Worm (Caenorhabditis elegans) whole organism, young adult: ENCODE measurements around the gene srw-118.
A peak's percentile ranks its signal among the peaks of the same experiment; 100 is the strongest.
"Not testable (repeated sequence)": the region's sequence is repeated elsewhere in the genome, so short reads cannot be mapped to it uniquely, and the experiment has no call there.

ENCODE experiments used
- B0019.2 ChIP-seq: fragments of 200-800 bp; sonication (Bioruptor generic); conservative IDR thresholded peaks from 2 replicates; pipeline ENCODE4 v1.3.6; 2022; ENCODE audit warnings: missing genetic modification reagents, missing genetic modification characterization, missing compliant biosample characterization
- C17E4.6 ChIP-seq: fragments of 200-800 bp; sonication (Bioruptor generic); IDR thresholded peaks from 2 replicates; pipeline ENCODE4 v1.3.6; 2022; ENCODE audit warnings: missing genetic modification reagents, missing genetic modification characterization, missing compliant biosample characterization
- F33H1.4 ChIP-seq: fragments of 200-800 bp; sonication (Bioruptor generic); IDR thresholded peaks from 2 replicates; pipeline ENCODE4 v1.3.6; 2022; ENCODE audit warnings: missing genetic modification reagents, missing genetic modification characterization, missing compliant biosample characterization
- F39B2.1 ChIP-seq: fragments of 200-800 bp; sonication (Bioruptor generic); IDR thresholded peaks from 2 replicates; pipeline ENCODE4 v1.3.6; 2022; ENCODE audit warnings: missing genetic modification reagents, missing genetic modification characterization, missing compliant biosample characterization
- F49E8.2 ChIP-seq: sonication (generic microtip); optimal IDR thresholded peaks from 3 replicates; lab custom pipeline; 2017; ENCODE audit warnings: missing genetic modification characterization, mild to moderate bottlenecking, missing compliant biosample characterization, antibody characterized with exemption, moderate library complexity; ENCODE audit not compliant: insufficient read depth
- F55B11.4 ChIP-seq: sonication (generic microtip); optimal IDR thresholded peaks from 2 replicates; lab custom pipeline; 2016; ENCODE audit warnings: missing compliant biosample characterization, missing genetic modification characterization, borderline replicate concordance; ENCODE audit not compliant: insufficient read depth
- F57C9.4 ChIP-seq: sonication (generic microtip); optimal IDR thresholded peaks from 2 replicates; lab custom pipeline; 2017; ENCODE audit warnings: mild to moderate bottlenecking, missing genetic modification characterization, missing compliant biosample characterization
- Y53G8AR.9 ChIP-seq: fragments of 200-800 bp; sonication (Bioruptor generic); conservative IDR thresholded peaks from 2 replicates; pipeline ENCODE4 v1.3.6; 2022; ENCODE audit warnings: missing genetic modification reagents, missing genetic modification characterization, missing compliant biosample characterization
- ama-1 ChIP-seq, 3 experiments: fragments of 150-350 bp in 1 of 3; sonication (generic microtip) in 2 of 3; optimal IDR thresholded peaks; 2 replicates each; lab custom pipeline; 2014 to 2018; ENCODE audit warnings: missing biosample characterization in 2 of 3, missing genetic modification characterization in 2 of 3, missing genetic modification reagents in 2 of 3
- aptf-2 ChIP-seq: fragments of 200-800 bp; sonication (Bioruptor generic); conservative IDR thresholded peaks from 2 replicates; pipeline ENCODE4 v1.3.6; 2022; ENCODE audit warnings: missing genetic modification reagents, missing genetic modification characterization, missing compliant biosample characterization
- atf-7 ChIP-seq: sonication (generic microtip); optimal IDR thresholded peaks from 2 replicates; lab custom pipeline; 2017; ENCODE audit warnings: mild to moderate bottlenecking, missing genetic modification characterization, missing compliant biosample characterization
- cebp-2 ChIP-seq: fragments of 200-800 bp; sonication (Bioruptor generic); IDR thresholded peaks from 2 replicates; pipeline ENCODE4 v1.3.6; 2022; ENCODE audit warnings: missing genetic modification characterization, missing compliant biosample characterization
- ceh-58 ChIP-seq: fragments of 200-800 bp; sonication (Bioruptor generic); IDR thresholded peaks from 2 replicates; pipeline ENCODE4 v1.3.6; 2022; ENCODE audit warnings: missing genetic modification characterization, missing compliant biosample characterization
- ceh-79 ChIP-seq: sonication (generic microtip); optimal IDR thresholded peaks from 2 replicates; lab custom pipeline; 2017; ENCODE audit warnings: mild to moderate bottlenecking, missing genetic modification characterization, missing compliant biosample characterization
- ceh-91 ChIP-seq: fragments of 200-800 bp; sonication (Bioruptor generic); IDR thresholded peaks from 2 replicates; pipeline ENCODE4 v1.3.6; 2022; ENCODE audit warnings: missing genetic modification reagents, missing genetic modification characterization, missing compliant biosample characterization
- chd-7 ChIP-seq: sonication (generic microtip); optimal IDR thresholded peaks from 2 replicates; lab custom pipeline; 2016; ENCODE audit warnings: mild to moderate bottlenecking, missing genetic modification characterization, moderate library complexity, missing compliant biosample characterization
- dox-1 ChIP-seq: fragments of 200-800 bp; sonication (Bioruptor generic); IDR thresholded peaks from 2 replicates; pipeline ENCODE4 v1.3.6; 2022; ENCODE audit warnings: missing genetic modification reagents, missing genetic modification characterization, missing compliant biosample characterization
- egrh-3 ChIP-seq: fragments of 200-800 bp; sonication (Bioruptor generic); IDR thresholded peaks from 2 replicates; pipeline ENCODE4 v1.3.6; 2022; ENCODE audit warnings: missing genetic modification reagents, missing genetic modification characterization, missing compliant biosample characterization
- ekl-4 ChIP-seq: fragments of 200-800 bp; sonication (Bioruptor generic); IDR thresholded peaks from 2 replicates; pipeline ENCODE4 v1.3.6; 2022; ENCODE audit warnings: missing genetic modification reagents, missing genetic modification characterization, missing compliant biosample characterization
- ets-4 ChIP-seq: fragments of 200-800 bp; sonication (Bioruptor generic); optimal IDR thresholded peaks from 2 replicates; lab custom pipeline; 2018; ENCODE audit warnings: mild to moderate bottlenecking, missing genetic modification characterization, missing compliant biosample characterization
- fkh-3 ChIP-seq: sonication (generic microtip); optimal IDR thresholded peaks from 2 replicates; lab custom pipeline; 2016; ENCODE audit warnings: mild to moderate bottlenecking, missing genetic modification characterization, missing compliant biosample characterization
- him-1 ChIP-seq: sonication (generic microtip); optimal IDR thresholded peaks from 2 replicates; lab custom pipeline; 2016; ENCODE audit warnings: missing genotype, missing genetic modification reagents, missing genetic modification characterization, missing compliant biosample characterization
- hlh-12 ChIP-seq: sonication (generic microtip); optimal IDR thresholded peaks from 2 replicates; lab custom pipeline; 2016; ENCODE audit warnings: missing genetic modification characterization, missing compliant biosample characterization
- lag-1 ChIP-seq: fragments of 200-800 bp; sonication (Bioruptor generic); IDR thresholded peaks from 2 replicates; pipeline ENCODE4 v1.3.6; 2022; ENCODE audit warnings: missing genetic modification reagents, missing genetic modification characterization, missing compliant biosample characterization
- lin-35 ChIP-seq, 3 experiments: fragments of 150-350 bp in 2 of 3; sonication (generic microtip) in 1 of 3; optimal IDR thresholded peaks; 2 replicates each; lab custom pipeline; 2014 to 2018; ENCODE audit warnings: missing biosample characterization in 3 of 3, missing genetic modification characterization in 3 of 3, missing genetic modification reagents in 3 of 3
- lin-40 ChIP-seq: sonication (generic microtip); optimal IDR thresholded peaks from 2 replicates; lab custom pipeline; 2016; ENCODE audit warnings: missing genetic modification characterization, mild to moderate bottlenecking, missing compliant biosample characterization, missing genotype, missing genetic modification reagents
- madf-6 ChIP-seq: fragments of 200-800 bp; sonication (Bioruptor generic); IDR thresholded peaks from 2 replicates; pipeline ENCODE4 v1.3.6; 2022; ENCODE audit warnings: missing genetic modification reagents, missing genetic modification characterization, missing compliant biosample characterization
- mcd-1 ChIP-seq: fragments of 200-800 bp; sonication (Bioruptor generic); IDR thresholded peaks from 2 replicates; pipeline ENCODE4 v1.3.6; 2022; ENCODE audit warnings: missing genetic modification reagents, missing genetic modification characterization, missing compliant biosample characterization
- nfya-2 ChIP-seq: fragments of 200-800 bp; sonication (Bioruptor generic); IDR thresholded peaks from 2 replicates; pipeline ENCODE4 v1.3.6; 2022; ENCODE audit warnings: missing genetic modification reagents, missing genetic modification characterization, missing compliant biosample characterization
- rpc-1 ChIP-seq, 2 experiments: fragments of 150-350 bp in 1 of 2; sonication (generic microtip) in 1 of 2; optimal IDR thresholded peaks; 2 replicates each; lab custom pipeline; 2014 to 2018; ENCODE audit warnings: missing biosample characterization in 1 of 2, missing genetic modification characterization in 1 of 2, missing genetic modification reagents in 1 of 2, missing genotype in 1 of 2
- sdz-38 ChIP-seq: sonication (generic microtip); optimal IDR thresholded peaks from 2 replicates; lab custom pipeline; 2016; ENCODE audit warnings: missing genotype, missing genetic modification characterization, missing compliant biosample characterization
- sea-2 ChIP-seq: fragments of 200-800 bp; sonication (Bioruptor generic); IDR thresholded peaks from 2 replicates; pipeline ENCODE4 v1.3.6; 2022; ENCODE audit warnings: missing genetic modification characterization, missing compliant biosample characterization
- snpc-1.1 ChIP-seq: sonication (generic microtip); optimal IDR thresholded peaks from 2 replicates; lab custom pipeline; 2017; ENCODE audit warnings: missing genetic modification characterization, mild to moderate bottlenecking, missing compliant biosample characterization, antibody characterized with exemption, moderate library complexity, missing genotype, missing genetic modification reagents; ENCODE audit not compliant: insufficient read depth
- snpc-4 ChIP-seq, 5 experiments: fragments of 150-350 bp in 1 of 5; sonication (generic microtip) in 4 of 5; optimal IDR thresholded peaks; 2 replicates each; lab custom pipeline; 2014 to 2018; ENCODE audit warnings: missing genetic modification characterization in 5 of 5, missing biosample characterization in 3 of 5, antibody characterized with exemption in 2 of 5, mild to moderate bottlenecking in 2 of 5, missing compliant biosample characterization in 2 of 5, missing genotype in 2 of 5, moderate library complexity in 2 of 5, missing genetic modification reagents in 1 of 5
- somi-1 ChIP-seq: fragments of 200-800 bp; sonication (Bioruptor generic); optimal IDR thresholded peaks from 2 replicates; lab custom pipeline; 2018; ENCODE audit warnings: mild to moderate bottlenecking, missing genetic modification characterization, missing compliant biosample characterization
- tbx-9 ChIP-seq: sonication (generic microtip); optimal IDR thresholded peaks from 2 replicates; lab custom pipeline; 2016; ENCODE audit warnings: borderline replicate concordance, missing genetic modification characterization, inconsistent platforms, missing compliant biosample characterization
- unc-130 ChIP-seq: sonication (generic microtip); optimal IDR thresholded peaks from 2 replicates; lab custom pipeline; 2016; ENCODE audit warnings: missing genetic modification reagents, missing genetic modification characterization, missing compliant biosample characterization
- xnd-1 ChIP-seq: sonication (generic microtip); optimal IDR thresholded peaks from 2 replicates; lab custom pipeline; 2016; ENCODE audit warnings: missing genotype, missing genetic modification reagents, missing genetic modification characterization, missing compliant biosample characterization
- ztf-26 ChIP-seq: sonication (generic microtip); optimal IDR thresholded peaks from 2 replicates; lab custom pipeline; 2017; ENCODE audit warnings: missing genetic modification characterization, missing compliant biosample characterization

The srw-118 gene

ce11 chrV:2976287-2976686 is 3.6 kb downstream of the srw-118 start, which contains the start of gene srw-124:
srw-124 (plus strand) TSS chrV:2976587.
- TF ChIP-seq sea-2 (GFP tag; lab: Robert Waterston, UW) (no peak), lin-35 (GFP tag; optimal IDR thresholded peaks at IDR 0.05; lab: Kevin White, UChicago) (no peak), atf-7 (tag; lab: Kevin White, UChicago) (no peak), F55B11.4 (tag; lab: Kevin White, UChicago) (no peak), ceh-58 (GFP tag; lab: Robert Waterston, UW) (no peak), C17E4.6 (GFP tag; lab: Robert Waterston, UW) (no peak), tbx-9 (no peak), cebp-2 (GFP tag; lab: Robert Waterston, UW) (no peak), Y53G8AR.9 (GFP tag; lab: Robert Waterston, UW) (no peak), ama-1 (optimal IDR thresholded peaks at IDR 0.05; lab: Kevin White, UChicago) (no peak), ama-1 (GFP tag; optimal IDR thresholded peaks at IDR 0.05; lab: Kevin White, UChicago) (no peak), unc-130 (GFP tag; lab: Kevin White, UChicago) (no peak), dox-1 (GFP tag; lab: Robert Waterston, UW) (no peak), mcd-1 (GFP tag; lab: Robert Waterston, UW) (no peak), B0019.2 (GFP tag; lab: Robert Waterston, UW) (no peak)

- TF ChIP-seq aptf-2 (GFP tag; lab: Robert Waterston, UW); hlh-12 (tag; lab: Kevin White, UChicago); F39B2.1: not testable (repeated sequence)
Measured at ce11 chrV:2975285-2975684, 4.6 kb downstream of the srw-118 start, which contains the start of gene srw-123. srw-123 (minus strand) TSS chrV:2975385.

ce11 chrV:2971307-2971999 is 8.4 kb downstream of the srw-118 start, which contains the start of gene srw-129:
srw-129 (plus strand) TSS chrV:2971949.
- no peak for TF ChIP-seq ceh-58 (GFP tag; lab: Robert Waterston, UW)
- TF ChIP-seq ceh-91 = no peak
- TF ChIP-seq madf-6 = no peak
- no peak for TF ChIP-seq rpc-1 (optimal IDR thresholded peaks at IDR 0.05; lab: Kevin White, UChicago)
- TF ChIP-seq rpc-1 (tag; optimal IDR thresholded peaks at IDR 0.05; lab: Kevin White, UChicago) = peak; percentile 22
- TF ChIP-seq xnd-1 = no peak
- TF ChIP-seq ekl-4 (GFP tag; lab: Robert Waterston, UW) = no peak
- TF ChIP-seq F55B11.4 (tag; lab: Kevin White, UChicago) = no peak
- TF ChIP-seq snpc-4 (GFP tag; optimal IDR thresholded peaks at IDR 0.05; lab: Kevin White, UChicago) = no peak
- peak in 3 of 4 experiments; percentile 51 to 95 (median 91) for TF ChIP-seq snpc-4 (tag; optimal IDR thresholded peaks at IDR 0.05; lab: Kevin White, UChicago)
- TF ChIP-seq snpc-1.1 (tag; lab: Kevin White, UChicago) = peak; percentile 84
- no peak for TF ChIP-seq aptf-2 (GFP tag; lab: Robert Waterston, UW)

- no peak for TF ChIP-seq xnd-1
- TF ChIP-seq F49E8.2 (tag; lab: Kevin White, UChicago) = no peak
Measured at ce11 chrV:2964786-2965185, 15.1 kb downstream of the srw-118 start, which contains the start of gene srh-88. srh-88 (minus strand) TSS chrV:2964886.

- no peak for TF ChIP-seq F33H1.4
- no peak for TF ChIP-seq egrh-3
- TF ChIP-seq fkh-3 = no peak
- no peak for TF ChIP-seq ztf-26 (tag; lab: Kevin White, UChicago)
- TF ChIP-seq lag-1 (GFP tag; lab: Robert Waterston, UW) = no peak
- TF ChIP-seq sdz-38 (tag; lab: Kevin White, UChicago) = no peak
- TF ChIP-seq somi-1 (GFP tag; lab: Kevin White, UChicago) = no peak
- no peak for TF ChIP-seq nfya-2
- TF ChIP-seq ets-4 (GFP tag; lab: Kevin White, UChicago) = no peak
- TF ChIP-seq lin-40 = no peak
- TF ChIP-seq F57C9.4 (tag; lab: Kevin White, UChicago) = no peak
- no peak for TF ChIP-seq F55B11.4 (tag; lab: Kevin White, UChicago)
- TF ChIP-seq chd-7 (tag; lab: Kevin White, UChicago) = no peak
- no peak for TF ChIP-seq ceh-79 (tag; lab: Kevin White, UChicago)
- TF ChIP-seq him-1 (tag; lab: Kevin White, UChicago) = no peak
Measured at ce11 chrV:2962960-2963359, 16.9 kb downstream of the srw-118 start, which contains the start of gene srw-138. srw-138 (minus strand) TSS chrV:2963060.
